Worm (Caenorhabditis elegans) whole organism, L2 larva: ENCODE measurements around the gene C29F4.3.
"Not testable (repeated sequence)": the region's sequence is repeated elsewhere in the genome, so short reads cannot be mapped to it uniquely, and the experiment has no call there.

Experiments
- ama-1 ChIP-seq: fragments of 150-350 bp; optimal IDR thresholded peaks from 2 replicates; lab custom pipeline; 2018; ENCODE audit warnings: inconsistent platforms
- blmp-1 ChIP-seq: sonication (generic microtip); optimal IDR thresholded peaks from 2 replicates; lab custom pipeline; 2017; ENCODE audit warnings: missing genetic modification characterization, mild to moderate bottlenecking, missing compliant biosample characterization, antibody characterized with exemption, moderate library complexity; ENCODE audit not compliant: insufficient read depth
- lin-13 ChIP-seq: fragments of 150-350 bp; optimal IDR thresholded peaks from 2 replicates; lab custom pipeline; 2014; ENCODE audit warnings: missing biosample characterization, missing genetic modification reagents, missing genetic modification characterization
- nhr-10 ChIP-seq: sonication (generic microtip); optimal IDR thresholded peaks from 2 replicates; lab custom pipeline; 2017; ENCODE audit warnings: missing biosample characterization, missing genetic modification characterization
- nhr-25 ChIP-seq: fragments of 150-350 bp; sonication (generic microtip); optimal IDR thresholded peaks from 3 replicates; lab custom pipeline; 2014; ENCODE audit warnings: missing biosample characterization, missing genetic modification characterization
- nhr-77 ChIP-seq: fragments of 150-350 bp; optimal IDR thresholded peaks from 2 replicates; lab custom pipeline; 2014; ENCODE audit warnings: missing biosample characterization, missing genetic modification characterization
- sma-3 ChIP-seq: sonication (generic microtip); optimal IDR thresholded peaks from 2 replicates; lab custom pipeline; 2016; ENCODE audit warnings: missing genetic modification reagents, missing genetic modification characterization, missing compliant biosample characterization
- unc-62 ChIP-seq: fragments of 150-350 bp; optimal IDR thresholded peaks from 2 replicates; lab custom pipeline; 2014; ENCODE audit warnings: missing biosample characterization, missing genetic modification reagents, missing genetic modification characterization

- not testable (repeated sequence) for TF ChIP-seq lin-13 (GFP tag; lab: Kevin White, UChicago); ama-1 (lab: Kevin White, UChicago); nhr-25; unc-62 (GFP tag; lab: Kevin White, UChicago); blmp-1 (tag; lab: Kevin White, UChicago); sma-3 (GFP tag; lab: Kevin White, UChicago); nhr-77 (tag; lab: Kevin White, UChicago); nhr-10
Measured at ce11 chrIV:11198983-11199382, 24.8 kb downstream of the C29F4.3 start, which contains the start of gene R07H5.16.
